Fruit fly (Drosophila melanogaster) whole organism, prepupa: Measurements from ENCODE around the gene CG14280.
A peak's percentile ranks its signal among the peaks of the same experiment; 100 is the strongest.

Source experiments
- Blimp-1 ChIP-seq: fragments of 200-800 bp; sonication (Bioruptor generic); optimal IDR thresholded peaks from 3 replicates; lab custom pipeline; 2017; ENCODE audit warnings: missing biosample characterization, missing genetic modification characterization, mild to moderate bottlenecking, moderate library complexity, missing genetic modification reagents
- CG10631 ChIP-seq: fragments of 200-800 bp; sonication (Bioruptor generic); optimal IDR thresholded peaks from 2 replicates; lab custom pipeline; 2016; ENCODE audit warnings: missing biosample characterization, missing genetic modification characterization
- CG10669 ChIP-seq: fragments of 200-800 bp; sonication (Bioruptor generic); optimal IDR thresholded peaks from 3 replicates; lab custom pipeline; 2018; ENCODE audit warnings: missing biosample characterization, mild to moderate bottlenecking, missing genetic modification characterization, moderate library complexity
- CG11294 ChIP-seq: fragments of 200-800 bp; sonication (Bioruptor generic); IDR thresholded peaks from 2 replicates; pipeline ENCODE4 v1.3.6; 2022; ENCODE audit warnings: missing biosample characterization, missing genetic modification characterization
- CG11762 ChIP-seq: fragments of 200-800 bp; sonication (Bioruptor generic); optimal IDR thresholded peaks from 3 replicates; lab custom pipeline; 2016; ENCODE audit warnings: missing biosample characterization, missing genetic modification characterization; ENCODE audit not compliant: insufficient read depth
- CG11902 ChIP-seq: fragments of 200-800 bp; sonication (Bioruptor generic); optimal IDR thresholded peaks from 3 replicates; lab custom pipeline; 2016; ENCODE audit warnings: missing biosample characterization, missing genetic modification characterization
- CG15336 ChIP-seq: fragments of 200-800 bp; sonication (Bioruptor generic); IDR thresholded peaks from 2 replicates; pipeline ENCODE4 v1.3.6; 2022; ENCODE audit warnings: missing biosample characterization, missing genetic modification characterization
- CG1621 ChIP-seq: fragments of 200-800 bp; sonication (Bioruptor generic); optimal IDR thresholded peaks from 3 replicates; lab custom pipeline; 2018; ENCODE audit warnings: missing biosample characterization, mild to moderate bottlenecking, missing genetic modification characterization
- CG16779 ChIP-seq: fragments of 200-800 bp; sonication (Bioruptor generic); optimal IDR thresholded peaks from 3 replicates; lab custom pipeline; 2017; ENCODE audit warnings: missing biosample characterization, mild to moderate bottlenecking, missing genetic modification characterization
- CG3032 ChIP-seq: fragments of 200-800 bp; optimal IDR thresholded peaks from 2 replicates; lab custom pipeline; 2019; ENCODE audit warnings: missing biosample characterization, mild to moderate bottlenecking, missing genetic modification characterization, moderate library complexity
- CG31627 ChIP-seq: fragments of 200-800 bp; sonication (Bioruptor generic); optimal IDR thresholded peaks from 3 replicates; lab custom pipeline; 2016; ENCODE audit warnings: missing biosample characterization, missing genetic modification characterization
- CG32006 ChIP-seq: fragments of 200-800 bp; sonication (Bioruptor generic); optimal IDR thresholded peaks from 3 replicates; lab custom pipeline; 2017; ENCODE audit warnings: missing biosample characterization, mild to moderate bottlenecking, missing genetic modification characterization
- CG3919 ChIP-seq: fragments of 200-800 bp; sonication (Bioruptor generic); optimal IDR thresholded peaks from 3 replicates; lab custom pipeline; 2016; ENCODE audit warnings: missing biosample characterization, missing genetic modification characterization
- CG4318 ChIP-seq: fragments of 200-800 bp; sonication (Bioruptor generic); optimal IDR thresholded peaks from 3 replicates; lab custom pipeline; 2017; ENCODE audit warnings: missing biosample characterization, mild to moderate bottlenecking, missing genetic modification characterization
- CG6163 ChIP-seq: fragments of 200-800 bp; sonication (Bioruptor generic); IDR thresholded peaks from 3 replicates; pipeline ENCODE4 v1.3.6; 2022; ENCODE audit warnings: missing biosample characterization, missing genetic modification characterization
- CG6276 ChIP-seq: fragments of 200-800 bp; sonication (Bioruptor generic); optimal IDR thresholded peaks from 2 replicates; lab custom pipeline; 2017; ENCODE audit warnings: missing biosample characterization, mild to moderate bottlenecking, missing genetic modification characterization
- CG6792 ChIP-seq: fragments of 200-800 bp; sonication (Bioruptor generic); optimal IDR thresholded peaks from 3 replicates; lab custom pipeline; 2016; ENCODE audit warnings: missing biosample characterization, missing genetic modification characterization
- CG6808 ChIP-seq: fragments of 200-800 bp; sonication (Bioruptor generic); optimal IDR thresholded peaks from 3 replicates; lab custom pipeline; 2017; ENCODE audit warnings: missing biosample characterization, missing genetic modification characterization, mild to moderate bottlenecking, moderate library complexity, missing genetic modification reagents
- CG8119 ChIP-seq: fragments of 200-800 bp; sonication (Bioruptor generic); IDR thresholded peaks from 3 replicates; pipeline ENCODE4 v1.3.6; 2022; ENCODE audit warnings: missing biosample characterization, missing genetic modification characterization
- CG8319 ChIP-seq: fragments of 200-800 bp; sonication (Bioruptor generic); optimal IDR thresholded peaks from 3 replicates; lab custom pipeline; 2016; ENCODE audit warnings: missing biosample characterization, missing genetic modification characterization
- CG8632 ChIP-seq: fragments of 200-800 bp; sonication (Bioruptor generic); optimal IDR thresholded peaks from 3 replicates; lab custom pipeline; 2016; ENCODE audit warnings: missing biosample characterization, missing genetic modification characterization
- CG9139 ChIP-seq: fragments of 200-800 bp; sonication (Bioruptor generic); optimal IDR thresholded peaks from 3 replicates; lab custom pipeline; 2017; ENCODE audit warnings: missing biosample characterization, mild to moderate bottlenecking, missing genetic modification characterization
- Eip75B ChIP-seq: fragments of 200-800 bp; sonication (Bioruptor generic); optimal IDR thresholded peaks from 3 replicates; lab custom pipeline; 2016; ENCODE audit warnings: missing biosample characterization, missing genetic modification characterization
- Eip78C ChIP-seq: fragments of 200-800 bp; sonication (Bioruptor generic); peaks from one replicate; lab custom pipeline; 2016; ENCODE audit warnings: missing biosample characterization, missing genetic modification characterization
- Eip93F ChIP-seq: fragments of 200-800 bp; sonication (Bioruptor generic); optimal IDR thresholded peaks from 2 replicates; lab custom pipeline; 2016; ENCODE audit warnings: missing biosample characterization, mild to moderate bottlenecking, missing genetic modification characterization
- Ets96B ChIP-seq: fragments of 200-800 bp; optimal IDR thresholded peaks from 2 replicates; lab custom pipeline; 2019; ENCODE audit warnings: missing biosample characterization, mild to moderate bottlenecking, missing genetic modification characterization, moderate library complexity
- Gug ChIP-seq: fragments of 200-800 bp; sonication (Bioruptor generic); IDR thresholded peaks from 2 replicates; pipeline ENCODE4 v1.3.6; 2022; ENCODE audit warnings: missing biosample characterization, missing genetic modification characterization
- Hr38 ChIP-seq: sonication (Bioruptor generic); optimal IDR thresholded peaks from 2 replicates; lab custom pipeline; 2016; ENCODE audit warnings: missing biosample characterization, missing genetic modification characterization
- Hr39 ChIP-seq: fragments of 200-800 bp; sonication (Bioruptor generic); optimal IDR thresholded peaks from 2 replicates; lab custom pipeline; 2016; ENCODE audit warnings: missing biosample characterization, missing genetic modification characterization
- Hr4 ChIP-seq: fragments of 200-800 bp; sonication (Bioruptor generic); optimal IDR thresholded peaks from 3 replicates; lab custom pipeline; 2016; ENCODE audit warnings: missing biosample characterization, missing genetic modification characterization
- Lpt ChIP-seq: fragments of 200-800 bp; sonication (Bioruptor generic); optimal IDR thresholded peaks from 3 replicates; lab custom pipeline; 2016; ENCODE audit warnings: missing biosample characterization, missing genetic modification characterization
- Met ChIP-seq: fragments of 200-800 bp; sonication (Bioruptor generic); optimal IDR thresholded peaks from 3 replicates; lab custom pipeline; 2016; ENCODE audit warnings: missing biosample characterization, missing genetic modification characterization
- OdsH ChIP-seq: fragments of 200-800 bp; sonication (Bioruptor generic); optimal IDR thresholded peaks from 3 replicates; lab custom pipeline; 2016; ENCODE audit warnings: missing biosample characterization, missing genetic modification characterization
- Sox102F ChIP-seq: fragments of 200-800 bp; sonication (Bioruptor generic); optimal IDR thresholded peaks from 2 replicates; lab custom pipeline; 2016; ENCODE audit warnings: missing biosample characterization, mild to moderate bottlenecking, missing genetic modification characterization
- achi ChIP-seq: fragments of 200-800 bp; sonication (Bioruptor generic); optimal IDR thresholded peaks from 3 replicates; lab custom pipeline; 2016; ENCODE audit warnings: missing biosample characterization, missing genetic modification characterization
- acj6 ChIP-seq: fragments of 200-800 bp; sonication (Bioruptor generic); optimal IDR thresholded peaks from 3 replicates; lab custom pipeline; 2016; ENCODE audit warnings: missing biosample characterization, missing genetic modification characterization
- dac ChIP-seq: fragments of 200-800 bp; sonication (Bioruptor generic); optimal IDR thresholded peaks from 2 replicates; lab custom pipeline; 2017; ENCODE audit warnings: missing biosample characterization, mild to moderate bottlenecking, missing genetic modification characterization
- dsx ChIP-seq: fragments of 200-800 bp; optimal IDR thresholded peaks from 3 replicates; lab custom pipeline; 2019; ENCODE audit warnings: missing biosample characterization, mild to moderate bottlenecking, missing genetic modification characterization, moderate library complexity; ENCODE audit not compliant: poor library complexity, severe bottlenecking
- eg ChIP-seq: fragments of 200-800 bp; sonication (Bioruptor generic); IDR thresholded peaks from 3 replicates; pipeline ENCODE4 v1.3.6; 2022; ENCODE audit warnings: missing biosample characterization, missing genetic modification characterization
- esn ChIP-seq: fragments of 200-800 bp; sonication (Bioruptor generic); optimal IDR thresholded peaks from 2 replicates; lab custom pipeline; 2016; ENCODE audit warnings: missing biosample characterization, mild to moderate bottlenecking, missing genetic modification characterization, moderate library complexity
- fkh ChIP-seq: fragments of 200-800 bp; sonication (Bioruptor generic); optimal IDR thresholded peaks from 3 replicates; lab custom pipeline; 2017; ENCODE audit warnings: missing biosample characterization, mild to moderate bottlenecking, missing genetic modification characterization, moderate library complexity
- lz ChIP-seq: fragments of 200-800 bp; sonication (Bioruptor generic); optimal IDR thresholded peaks from 3 replicates; lab custom pipeline; 2016; ENCODE audit warnings: missing biosample characterization, missing genetic modification characterization
- net ChIP-seq: fragments of 200-800 bp; sonication (Bioruptor generic); optimal IDR thresholded peaks from 3 replicates; lab custom pipeline; 2016; ENCODE audit warnings: missing biosample characterization, missing genetic modification characterization
- pdm3 ChIP-seq: fragments of 200-800 bp; sonication (Bioruptor generic); optimal IDR thresholded peaks from 3 replicates; lab custom pipeline; 2016; ENCODE audit warnings: missing biosample characterization, missing genetic modification characterization
- salr ChIP-seq, 2 experiments: fragments of 200-800 bp; sonication (Bioruptor generic); optimal IDR thresholded peaks; 3 replicates each; lab custom pipeline; 2016 to 2018; ENCODE audit warnings: missing biosample characterization in 2 of 2, missing genetic modification characterization in 2 of 2, mild to moderate bottlenecking in 1 of 2
- ss ChIP-seq, 2 experiments: fragments of 200-800 bp; sonication (Bioruptor generic); optimal IDR thresholded peaks; 2 replicates in 1 of 2; 3 replicates in 1 of 2; lab custom pipeline; 2017 to 2018; ENCODE audit warnings: mild to moderate bottlenecking in 2 of 2, missing biosample characterization in 2 of 2, missing genetic modification characterization in 2 of 2, moderate library complexity in 1 of 2
- svp ChIP-seq: fragments of 200-800 bp; sonication (Bioruptor generic); peaks from one replicate; lab custom pipeline; 2016; ENCODE audit warnings: missing biosample characterization, missing genetic modification characterization
- vri ChIP-seq: fragments of 200-800 bp; sonication (Bioruptor generic); optimal IDR thresholded peaks from 3 replicates; lab custom pipeline; 2016; ENCODE audit warnings: missing biosample characterization, mild to moderate bottlenecking, missing genetic modification characterization

CG14280 gene

DNA sequence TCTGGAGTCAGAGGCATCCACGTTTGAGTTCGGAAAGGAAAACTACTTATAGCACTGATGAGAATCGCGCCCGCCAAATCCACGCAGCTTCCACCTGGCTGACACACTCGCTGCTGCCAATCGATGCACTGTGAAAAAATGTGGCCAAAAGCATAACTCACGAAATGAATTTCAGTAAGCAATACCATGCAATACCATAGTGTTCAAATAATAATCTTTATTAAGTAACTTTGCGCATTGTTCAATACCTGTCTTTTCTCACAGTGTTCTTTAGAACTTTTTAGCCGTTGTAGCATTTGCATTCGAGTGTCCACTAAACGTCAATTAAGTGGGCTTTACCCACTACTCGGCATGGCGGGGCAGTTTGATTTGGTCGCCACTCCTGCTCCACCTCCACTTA, 1.3 kb upstream of the CG14280 start (continued):
- TF ChIP-seq achi, result peak; percentile 54
- no peak for TF ChIP-seq CG31627 (GFP tag; lab: Kevin White, UChicago)
- peak; percentile 47 for TF ChIP-seq Eip75B (GFP tag; lab: Kevin White, UChicago)
- peak; percentile 35 for TF ChIP-seq Lpt (GFP tag; lab: Kevin White, UChicago)
- no peak for TF ChIP-seq Hr39 (GFP tag; lab: Kevin White, UChicago)
- no peak for TF ChIP-seq CG16779 (tag; lab: Kevin White, UChicago)
- TF ChIP-seq Met (GFP tag; lab: Kevin White, UChicago), result peak; percentile 9
- peak; percentile 63 for TF ChIP-seq CG8119 (GFP tag; lab: Robert Waterston, UW)
- TF ChIP-seq svp (GFP tag; lab: Kevin White, UChicago), result peak; percentile 77
- peak in 1 of 2 experiments; percentile 49 for TF ChIP-seq salr (GFP tag; optimal IDR thresholded peaks at IDR 0.05; lab: Kevin White, UChicago)
- TF ChIP-seq CG11762, result peak; percentile 21
- peak; percentile 88 for TF ChIP-seq CG6163 (GFP tag; lab: Robert Waterston, UW)
- TF ChIP-seq CG9139 (GFP tag; lab: Kevin White, UChicago), result no peak
- TF ChIP-seq ss (GFP tag; optimal IDR thresholded peaks at IDR 0.05; lab: Kevin White, UChicago), result peak; percentile 21 to 37
- TF ChIP-seq fkh (GFP tag; lab: Kevin White, UChicago), result no peak
- peak; percentile 79 for TF ChIP-seq eg (GFP tag; lab: Robert Waterston, UW)
- TF ChIP-seq Ets96B (tag; lab: Kevin White, UChicago), result peak; percentile 61
- peak; percentile 33 for TF ChIP-seq CG6792
- TF ChIP-seq CG8632, result peak; percentile 7
- no peak for TF ChIP-seq Hr38 (GFP tag; lab: Kevin White, UChicago)
- TF ChIP-seq vri (GFP tag; lab: Kevin White, UChicago), result no peak
- peak; percentile 36 for TF ChIP-seq CG1621
- TF ChIP-seq CG3032 (tag; lab: Kevin White, UChicago), result peak; percentile 62
- no peak for TF ChIP-seq Eip93F
- peak; percentile 18 for TF ChIP-seq dac (GFP tag; lab: Kevin White, UChicago)
- peak; percentile 25 for TF ChIP-seq pdm3 (GFP tag; lab: Kevin White, UChicago)
- peak; percentile 13 for TF ChIP-seq CG11902 (GFP tag; lab: Kevin White, UChicago)
- TF ChIP-seq lz (GFP tag; lab: Kevin White, UChicago), result peak; percentile 13
- TF ChIP-seq CG6808 (GFP tag; lab: Kevin White, UChicago), result peak; percentile 55
- TF ChIP-seq dsx (GFP tag; lab: Kevin White, UChicago), result peak; percentile 50
- peak; percentile 68 for TF ChIP-seq CG3919 (GFP tag; lab: Kevin White, UChicago)
- peak; percentile 49 for TF ChIP-seq OdsH
- peak; percentile 26 for TF ChIP-seq esn (GFP tag; lab: Kevin White, UChicago)
- TF ChIP-seq CG15336, result peak; percentile 72

dm6 chr3R:19264789-19265188, 8.2 kb downstream of the CG14280 start:
- peak; percentile 16 for TF ChIP-seq CG10631 (GFP tag; lab: Kevin White, UChicago)
- TF ChIP-seq Sox102F (GFP tag; lab: Kevin White, UChicago), result no peak
- TF ChIP-seq esn (GFP tag; lab: Kevin White, UChicago), result no peak
- no peak for TF ChIP-seq Eip75B (GFP tag; lab: Kevin White, UChicago)
- peak; percentile 74 for TF ChIP-seq CG6276 (GFP tag; lab: Kevin White, UChicago)
- TF ChIP-seq eg (GFP tag; lab: Robert Waterston, UW), result peak; percentile 75
- peak; percentile 20 for TF ChIP-seq achi
- TF ChIP-seq CG10669 (GFP tag; lab: Kevin White, UChicago), result no peak
- TF ChIP-seq CG3919 (GFP tag; lab: Kevin White, UChicago), result peak; percentile 31
- TF ChIP-seq Eip93F, result no peak
- TF ChIP-seq Gug (GFP tag; lab: Robert Waterston, UW), result peak; percentile 58
- peak; percentile 30 for TF ChIP-seq dac (GFP tag; lab: Kevin White, UChicago)
- no peak for TF ChIP-seq net (GFP tag; lab: Kevin White, UChicago)
- no peak for TF ChIP-seq Hr38 (GFP tag; lab: Kevin White, UChicago)
- peak; percentile 64; the same call in 2 of the 3 replicates for TF ChIP-seq CG8119 (GFP tag; lab: Robert Waterston, UW)
- peak; percentile 39 for TF ChIP-seq Hr4
- TF ChIP-seq CG8319 (GFP tag; lab: Kevin White, UChicago), result peak; percentile 22
- peak; percentile 66 for TF ChIP-seq Eip78C (GFP tag; lab: Kevin White, UChicago)
- TF ChIP-seq CG11294 (GFP tag; lab: Robert Waterston, UW), result peak; percentile 35; the same call in 1 of the 2 replicates
- peak; percentile 45 for TF ChIP-seq CG4318 (GFP tag; lab: Kevin White, UChicago)
- TF ChIP-seq acj6 (GFP tag; lab: Kevin White, UChicago), result no peak
- TF ChIP-seq CG6808 (GFP tag; lab: Kevin White, UChicago), result no peak
- TF ChIP-seq CG6792, result peak; percentile 24
- TF ChIP-seq Blimp-1 (GFP tag; lab: Kevin White, UChicago), result no peak
- TF ChIP-seq CG6163 (GFP tag; lab: Robert Waterston, UW), result peak; percentile 60; the same call in 2 of the 3 replicates
- TF ChIP-seq OdsH, result peak; percentile 19
- peak; percentile 70 for TF ChIP-seq CG32006 (GFP tag; lab: Kevin White, UChicago)
- peak; percentile 60 for TF ChIP-seq CG15336
